Worm (Caenorhabditis elegans): Measurements from ENCODE around the gene pck-3.

Gene pck-3

ce11 chrIV:5896341-5896740 lies at the start of gene pck-3:
TSS of gene pck-3 (plus strand) at chrIV:5896641.
- TF ChIP-seq unc-62 (GFP tag; optimal IDR thresholded peaks at IDR 0.05): no peak

DNA sequence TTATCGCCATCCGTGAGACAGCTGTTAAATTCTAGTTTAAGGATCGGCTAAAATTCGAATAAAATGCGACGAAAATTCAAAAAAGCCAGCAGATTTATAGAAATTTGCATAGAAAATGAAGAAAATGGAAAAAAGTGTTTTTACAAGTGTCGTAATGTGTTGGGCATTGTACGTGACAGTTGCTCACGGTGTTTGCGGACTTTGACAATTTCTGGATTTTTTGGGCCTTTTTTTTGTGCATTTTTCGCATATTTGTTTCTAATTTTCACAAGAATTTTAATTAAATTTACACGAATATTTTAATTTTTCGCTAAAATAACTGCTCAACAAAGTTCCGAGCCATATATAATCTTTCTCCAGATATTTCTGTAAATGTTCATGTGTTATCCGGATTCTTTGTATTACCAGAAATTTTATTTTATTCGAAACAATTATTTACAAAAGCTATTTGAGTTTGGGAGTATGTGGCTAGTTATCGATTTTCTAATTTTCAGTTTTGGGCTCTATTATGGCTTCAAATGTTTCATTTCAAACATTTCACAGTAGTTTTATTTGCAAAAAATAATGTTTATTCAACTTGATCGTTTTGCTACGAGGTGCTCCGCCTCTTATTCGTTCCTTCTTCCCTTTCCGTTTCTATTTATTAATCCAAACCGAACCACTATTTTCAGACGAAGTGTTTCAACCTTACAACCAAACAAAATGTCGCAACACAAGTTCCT lies 48.3 kb upstream of the pck-3 start, which contains the start of gene sams-3:
sams-3 (plus strand) TSS at position 672 of the 722 bp plus-strand sequence.
- no peak for TF ChIP-seq unc-62 (GFP tag; optimal IDR thresholded peaks at IDR 0.05)

- no peak for TF ChIP-seq unc-62 (GFP tag; optimal IDR thresholded peaks at IDR 0.05)
Observed at ce11 chrIV:5850765-5851377, 45.6 kb upstream of the pck-3 start.

DNA sequence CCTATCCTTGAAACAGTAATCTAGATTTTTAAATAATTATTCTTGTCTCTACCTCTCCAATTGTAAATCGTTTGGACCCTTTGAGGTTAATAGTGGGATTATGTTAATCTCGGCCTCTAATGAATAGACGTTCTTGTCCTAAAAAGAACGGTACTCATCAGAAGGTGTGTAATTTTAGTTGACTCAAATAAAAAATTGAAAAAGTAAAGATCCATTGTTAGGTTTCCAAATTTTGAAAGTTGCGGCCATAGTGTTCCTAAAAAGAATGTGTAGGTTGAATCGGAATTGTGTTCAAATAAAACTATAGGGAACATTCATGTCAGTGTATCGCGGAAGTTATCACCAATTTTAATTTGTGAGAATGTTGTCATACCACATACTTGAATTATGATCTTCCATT lies 40.8 kb upstream of the pck-3 start:
- TF ChIP-seq unc-62 (GFP tag; optimal IDR thresholded peaks at IDR 0.05): no peak

DNA sequence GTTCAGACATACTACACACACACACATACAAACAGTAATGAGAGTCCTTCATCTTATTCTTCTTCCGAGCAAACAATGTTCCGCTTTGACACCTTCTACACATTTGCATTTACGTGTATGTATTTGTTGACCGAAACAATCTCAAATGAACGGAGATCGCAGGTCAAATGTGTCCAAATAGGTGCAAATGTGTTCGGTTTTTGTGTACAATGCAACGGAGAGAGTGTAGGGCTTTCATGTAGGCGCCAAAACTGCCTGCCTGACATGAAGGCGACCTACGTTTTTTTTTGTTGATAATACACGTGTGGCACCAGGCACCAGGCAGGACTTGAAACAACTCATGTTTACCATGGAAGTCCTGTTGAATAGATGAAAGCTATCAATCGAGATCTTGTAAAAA lies 39.5 kb upstream of the pck-3 start:
- TF ChIP-seq unc-62 (GFP tag; optimal IDR thresholded peaks at IDR 0.05): no peak

DNA sequence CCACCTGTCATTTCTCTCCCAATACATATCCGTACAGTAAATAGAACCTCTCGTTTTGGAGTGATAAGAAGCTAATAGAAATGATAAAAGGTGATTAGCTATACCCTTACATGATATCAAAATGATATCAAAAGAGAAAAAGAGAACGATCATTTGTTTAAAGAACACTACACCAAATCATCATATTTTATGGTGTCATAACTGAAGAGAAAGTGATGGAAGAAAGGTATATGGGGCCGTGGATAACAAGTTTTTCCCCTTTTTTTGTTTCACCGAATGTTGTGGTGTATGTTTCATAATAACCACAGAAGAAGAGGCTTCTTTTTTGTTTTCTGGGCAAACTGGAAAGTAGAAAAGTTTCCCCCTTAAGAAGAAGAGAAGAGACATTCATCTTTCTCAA lies 38.2 kb upstream of the pck-3 start:
- no peak for TF ChIP-seq unc-62 (GFP tag; optimal IDR thresholded peaks at IDR 0.05)

- no peak for TF ChIP-seq unc-62 (GFP tag; optimal IDR thresholded peaks at IDR 0.05)
Observed at ce11 chrIV:5859876-5860275, 36.6 kb upstream of the pck-3 start, which contains the start of gene C06E7.4. TSS of gene C06E7.4 (minus strand) at chrIV:5859976.

- no peak for TF ChIP-seq unc-62 (GFP tag; optimal IDR thresholded peaks at IDR 0.05)
Observed at ce11 chrIV:5860762-5861161, 35.7 kb upstream of the pck-3 start.

- TF ChIP-seq unc-62 (GFP tag; optimal IDR thresholded peaks at IDR 0.05): no peak
Observed at ce11 chrIV:5865818-5866217, 30.6 kb upstream of the pck-3 start, which contains the start of gene spe-27. TSS of gene spe-27 (minus strand) at chrIV:5865918.

- TF ChIP-seq unc-62 (GFP tag; optimal IDR thresholded peaks at IDR 0.05): no peak
Observed at ce11 chrIV:5867189-5867588, 29.3 kb upstream of the pck-3 start, which contains the start of gene C06E7.88. TSS of gene C06E7.88 (minus strand) at chrIV:5867289.

ce11 chrIV:5869354-5869753 lies 27.1 kb upstream of the pck-3 start:
- TF ChIP-seq unc-62 (GFP tag; optimal IDR thresholded peaks at IDR 0.05): no peak

DNA sequence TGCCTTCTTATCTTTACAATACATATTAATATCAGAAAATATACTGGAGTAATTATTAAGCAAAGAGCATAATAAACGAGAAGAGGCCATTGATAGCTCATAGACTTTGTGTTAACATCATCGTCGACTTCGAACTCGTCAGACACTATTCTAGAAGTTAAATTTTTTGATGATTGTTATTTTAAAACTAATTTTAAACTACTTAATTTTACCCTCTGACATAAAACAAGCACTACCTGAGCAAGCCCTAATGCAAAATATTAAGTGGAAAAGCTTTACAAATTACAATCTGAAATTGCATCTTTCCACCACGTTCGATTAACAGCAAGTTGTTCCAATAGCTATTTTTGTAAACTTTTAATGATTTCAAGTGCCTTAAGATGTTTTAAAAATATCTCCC lies 26.4 kb upstream of the pck-3 start, which contains the start of gene srv-17:
srv-17 (minus strand) TSS at position 101 of the 400 bp plus-strand sequence.
- no peak for TF ChIP-seq unc-62 (GFP tag; optimal IDR thresholded peaks at IDR 0.05)

DNA sequence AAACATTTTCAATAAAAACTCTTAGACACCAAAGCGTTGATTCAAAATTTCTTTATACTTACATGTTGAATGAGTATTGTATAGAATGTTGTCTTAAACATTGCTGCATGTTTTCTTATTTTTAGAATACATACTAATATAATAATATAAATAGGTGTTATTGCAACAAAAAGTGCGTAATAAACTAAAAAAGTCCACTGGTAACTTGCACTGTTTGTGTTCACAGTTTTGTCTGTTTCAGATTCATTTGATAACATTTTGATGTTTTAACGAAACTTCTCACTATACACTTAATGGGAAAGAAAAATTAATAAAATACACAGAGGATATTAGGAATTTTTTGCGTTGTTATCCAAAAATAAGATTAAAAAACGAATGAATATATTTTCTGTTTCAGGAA lies 22.6 kb upstream of the pck-3 start, which contains the start of gene srv-19:
srv-19 (minus strand) TSS at position 101 of the 400 bp plus-strand sequence.
- no peak for TF ChIP-seq unc-62 (GFP tag; optimal IDR thresholded peaks at IDR 0.05)

DNA sequence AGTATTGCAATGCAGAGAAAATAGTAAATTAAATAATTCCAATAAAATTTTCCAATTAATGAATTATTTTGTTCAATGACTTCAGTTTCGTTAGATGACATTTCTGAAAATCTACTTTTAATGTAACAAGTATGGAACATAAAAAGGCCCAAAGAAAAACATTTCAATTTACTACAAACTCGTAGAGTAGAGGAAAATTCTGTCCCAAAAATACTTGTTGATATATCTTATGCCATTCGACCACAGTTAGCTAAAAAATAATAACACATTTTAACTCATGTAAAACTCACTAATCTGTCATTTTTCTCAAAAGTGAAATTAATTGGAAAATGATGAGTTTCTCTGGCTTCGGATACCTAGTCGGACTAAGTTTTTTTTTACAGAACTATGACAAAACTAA lies 19.2 kb upstream of the pck-3 start, which contains the start of gene srv-21:
srv-21 (minus strand) TSS at position 101 of the 400 bp plus-strand sequence.
- no peak for TF ChIP-seq unc-62 (GFP tag; optimal IDR thresholded peaks at IDR 0.05)

- no peak for TF ChIP-seq unc-62 (GFP tag; optimal IDR thresholded peaks at IDR 0.05)
Observed at ce11 chrIV:5879853-5880252, 16.6 kb upstream of the pck-3 start, which contains the start of gene srv-22. TSS of gene srv-22 (minus strand) at chrIV:5879953.

DNA sequence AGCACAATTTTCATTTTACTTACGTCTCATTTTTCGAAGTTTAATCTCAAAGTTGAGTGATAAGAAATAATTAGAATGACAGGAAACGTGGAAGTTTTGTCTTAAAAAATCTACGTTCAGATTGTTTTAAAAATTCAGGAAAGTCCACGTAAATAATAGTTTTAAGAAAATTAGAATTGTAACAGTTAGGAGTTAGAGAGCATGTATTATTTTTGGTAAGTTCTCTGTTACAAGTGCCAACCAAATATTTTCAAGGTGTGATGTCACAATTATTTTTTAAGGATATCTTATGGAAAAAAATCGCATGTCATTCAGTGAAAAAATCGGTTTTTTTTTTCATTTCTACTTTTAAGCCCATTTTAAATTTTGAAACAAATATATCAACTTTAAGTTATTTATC lies 11.9 kb upstream of the pck-3 start, which contains the start of gene H04M03.11:
H04M03.11 (minus strand) TSS at position 101 of the 400 bp plus-strand sequence.
- TF ChIP-seq unc-62 (GFP tag; optimal IDR thresholded peaks at IDR 0.05): no peak

All from whole organism, dauer.